Worm (Caenorhabditis elegans): ENCODE measurements around the gene coq-3.
A peak's percentile ranks its signal among the peaks of the same experiment; 100 is the strongest.
"Not testable (repeated sequence)": the region's sequence is repeated elsewhere in the genome, so short reads cannot be mapped to it uniquely, and the experiment has no call there.

- TF ChIP-seq cebp-2 (GFP tag; IDR thresholded peaks at IDR 0.05); bed-1 (GFP tag; IDR thresholded peaks at IDR 0.05); snpc-3.4 (tag; optimal IDR thresholded peaks at IDR 0.05); ztf-28 (GFP tag; IDR thresholded peaks at IDR 0.05); lin-26 (GFP tag; IDR thresholded peaks at IDR 0.05); snpc-4 (tag; optimal IDR thresholded peaks at IDR 0.05); madf-3 (GFP tag; IDR thresholded peaks at IDR 0.05); ceh-58 (GFP tag; IDR thresholded peaks at IDR 0.05): not testable (repeated sequence)
- peak; percentile 20 for TF ChIP-seq snpc-4 (GFP tag; optimal IDR thresholded peaks at IDR 0.05)
Measured at ce11 chrIV:14763348-14763747, 32.8 kb downstream of the coq-3 start.
